Worm (Caenorhabditis elegans) whole organism, L4 larva: ENCODE measurements around the gene ZK1307.7.

ENCODE experiments used
- F26F4.8 ChIP-seq: fragments of 200-800 bp; sonication (Bioruptor generic); conservative IDR thresholded peaks from 2 replicates; pipeline ENCODE4 v1.3.6; 2022; ENCODE audit warnings: missing genetic modification characterization, missing compliant biosample characterization
- F37D6.2 ChIP-seq: sonication (generic microtip); optimal IDR thresholded peaks from 2 replicates; lab custom pipeline; 2016; ENCODE audit warnings: mild to moderate bottlenecking, missing genetic modification characterization, missing compliant biosample characterization
- F49E8.2 ChIP-seq: sonication (generic microtip); optimal IDR thresholded peaks from 2 replicates; lab custom pipeline; 2016; ENCODE audit warnings: missing compliant biosample characterization, mild to moderate bottlenecking, missing genetic modification characterization, borderline replicate concordance
- R02D3.7 ChIP-seq: fragments of 150-350 bp; sonication (generic microtip); optimal IDR thresholded peaks from 3 replicates; lab custom pipeline; 2014; ENCODE audit warnings: missing biosample characterization, missing genetic modification characterization
- T20F7.1 ChIP-seq: fragments of 200-800 bp; sonication (Bioruptor generic); optimal IDR thresholded peaks from 2 replicates; lab custom pipeline; 2018; ENCODE audit warnings: mild to moderate bottlenecking, missing genetic modification characterization, missing compliant biosample characterization
- T26A8.4 ChIP-seq: fragments of 200-800 bp; sonication (Bioruptor generic); IDR thresholded peaks from 2 replicates; pipeline ENCODE4 v1.3.6; 2022; ENCODE audit warnings: missing genetic modification characterization, missing compliant biosample characterization
- Y48G9A.11 ChIP-seq: fragments of 200-800 bp; sonication (Bioruptor generic); IDR thresholded peaks from 2 replicates; pipeline ENCODE4 v1.3.6; 2022; ENCODE audit warnings: missing genetic modification reagents, missing genetic modification characterization, missing compliant biosample characterization
- aha-1 ChIP-seq: fragments of 150-350 bp; peaks from one replicate; lab custom pipeline; 2014; ENCODE audit warnings: missing biosample characterization, missing genetic modification characterization
- ceh-28 ChIP-seq: fragments of 150-350 bp; optimal IDR thresholded peaks from 2 replicates; lab custom pipeline; 2014; ENCODE audit warnings: missing biosample characterization, missing genetic modification reagents, missing genetic modification characterization
- ceh-62 ChIP-seq: sonication (generic microtip); optimal IDR thresholded peaks from 2 replicates; lab custom pipeline; 2017; ENCODE audit warnings: missing biosample characterization, missing genetic modification characterization
- cey-2 ChIP-seq: sonication (generic microtip); optimal IDR thresholded peaks from 3 replicates; lab custom pipeline; 2017; ENCODE audit warnings: missing genetic modification characterization, mild to moderate bottlenecking, missing compliant biosample characterization, antibody characterized with exemption, borderline replicate concordance; ENCODE audit not compliant: insufficient read depth
- daf-16 ChIP-seq, 3 experiments: sonication (generic microtip); optimal IDR thresholded peaks; 2 replicates each; lab custom pipeline; 2016 to 2017; ENCODE audit warnings: missing genetic modification characterization in 3 of 3, missing genetic modification reagents in 3 of 3, mild to moderate bottlenecking in 2 of 3, missing compliant biosample characterization in 2 of 3, missing biosample characterization in 1 of 3, moderate library complexity in 1 of 3
- dpl-1 ChIP-seq: fragments of 150-350 bp; optimal IDR thresholded peaks from 2 replicates; lab custom pipeline; 2014; ENCODE audit warnings: missing biosample characterization, missing genetic modification reagents, missing genetic modification characterization
- duxl-1 ChIP-seq: sonication (generic microtip); optimal IDR thresholded peaks from 2 replicates; lab custom pipeline; 2016; ENCODE audit warnings: mild to moderate bottlenecking, missing genetic modification characterization, moderate library complexity, missing compliant biosample characterization; ENCODE audit not compliant: poor library complexity
- egl-27 ChIP-seq: sonication (generic microtip); optimal IDR thresholded peaks from 3 replicates; lab custom pipeline; 2017; ENCODE audit warnings: missing biosample characterization, missing genetic modification reagents, missing genetic modification characterization
- fkh-10 ChIP-seq: fragments of 150-350 bp; optimal IDR thresholded peaks from 2 replicates; lab custom pipeline; 2014; ENCODE audit warnings: missing biosample characterization, missing genetic modification reagents, missing genetic modification characterization
- hif-1 ChIP-seq, 2 experiments: sonication (generic microtip); optimal IDR thresholded peaks; 2 replicates each; lab custom pipeline; 2016 to 2017; ENCODE audit warnings: missing compliant biosample characterization in 2 of 2, missing genetic modification characterization in 2 of 2, missing genetic modification reagents in 2 of 2, missing genotype in 2 of 2, mild to moderate bottlenecking in 1 of 2
- lin-15B ChIP-seq: fragments of 150-350 bp; sonication (generic microtip); optimal IDR thresholded peaks from 3 replicates; lab custom pipeline; 2014; ENCODE audit warnings: missing biosample characterization, missing genetic modification characterization
- lin-29 ChIP-seq: fragments of 200-800 bp; sonication (Bioruptor generic); IDR thresholded peaks from 2 replicates; pipeline ENCODE4 v1.3.6; 2022; ENCODE audit warnings: missing genetic modification reagents, missing genetic modification characterization, missing compliant biosample characterization
- lin-39 ChIP-seq: fragments of 150-350 bp; optimal IDR thresholded peaks from 2 replicates; lab custom pipeline; 2014; ENCODE audit warnings: missing biosample characterization, missing genetic modification reagents, missing genetic modification characterization
- lsy-2 ChIP-seq, 2 experiments: fragments of 150-350 bp in 1 of 2; sonication (generic microtip) in 1 of 2; optimal IDR thresholded peaks; 2 replicates each; lab custom pipeline; 2014 to 2017; ENCODE audit warnings: missing biosample characterization in 2 of 2, missing genetic modification characterization in 2 of 2
- mdl-1 ChIP-seq, 2 experiments: fragments of 150-350 bp in 1 of 2; sonication (generic microtip) in 1 of 2; optimal IDR thresholded peaks; 2 replicates each; lab custom pipeline; 2014 to 2017; ENCODE audit warnings: missing biosample characterization in 2 of 2, missing genetic modification characterization in 2 of 2
- mes-2 ChIP-seq: sonication (generic microtip); optimal IDR thresholded peaks from 2 replicates; lab custom pipeline; 2016; ENCODE audit warnings: missing genotype, mild to moderate bottlenecking, missing genetic modification characterization, missing compliant biosample characterization; ENCODE audit not compliant: poor library complexity, severe bottlenecking
- nhr-102 ChIP-seq: sonication (generic microtip); optimal IDR thresholded peaks from 2 replicates; lab custom pipeline; 2016; ENCODE audit warnings: mild to moderate bottlenecking, missing genetic modification characterization, moderate library complexity, missing compliant biosample characterization
- nhr-11 ChIP-seq: fragments of 150-350 bp; optimal IDR thresholded peaks from 2 replicates; lab custom pipeline; 2014; ENCODE audit warnings: missing biosample characterization, missing genetic modification characterization
- nhr-25 ChIP-seq: sonication (generic microtip); optimal IDR thresholded peaks from 2 replicates; lab custom pipeline; 2017; ENCODE audit warnings: missing genetic modification characterization, mild to moderate bottlenecking, missing compliant biosample characterization, antibody characterized with exemption, moderate library complexity, borderline replicate concordance; ENCODE audit not compliant: insufficient read depth
- nhr-28 ChIP-seq: fragments of 150-350 bp; optimal IDR thresholded peaks from 2 replicates; lab custom pipeline; 2014; ENCODE audit warnings: missing biosample characterization, missing genetic modification characterization
- nhr-77 ChIP-seq: fragments of 150-350 bp; optimal IDR thresholded peaks from 2 replicates; lab custom pipeline; 2014; ENCODE audit warnings: missing biosample characterization, missing genetic modification characterization
- php-3 ChIP-seq: fragments of 200-800 bp; sonication (Bioruptor generic); IDR thresholded peaks from 2 replicates; pipeline ENCODE4 v1.3.6; 2022; ENCODE audit warnings: missing genetic modification reagents, missing genetic modification characterization, missing compliant biosample characterization
- sdz-12 ChIP-seq: fragments of 200-800 bp; sonication (Bioruptor generic); optimal IDR thresholded peaks from 2 replicates; lab custom pipeline; 2018; ENCODE audit warnings: mild to moderate bottlenecking, missing genetic modification characterization, missing compliant biosample characterization
- snpc-4 ChIP-seq: fragments of 150-350 bp; optimal IDR thresholded peaks from 2 replicates; lab custom pipeline; 2014; ENCODE audit warnings: missing biosample characterization, missing genetic modification characterization
- tra-1 ChIP-seq: fragments of 200-800 bp; sonication (Bioruptor generic); IDR thresholded peaks from 2 replicates; pipeline ENCODE4 v1.3.6; 2022; ENCODE audit warnings: missing genetic modification reagents, missing genetic modification characterization, missing compliant biosample characterization
- unc-62 ChIP-seq, 3 experiments: fragments of 150-350 bp in 1 of 3; sonication (generic microtip); optimal IDR thresholded peaks in 2 of 3; peaks in 1 of 3; 1 replicate in 1 of 3; 2 replicates in 2 of 3; lab custom pipeline; 2014 to 2017; ENCODE audit warnings: missing biosample characterization in 3 of 3, missing genetic modification characterization in 3 of 3, missing genetic modification reagents in 3 of 3, missing genotype in 1 of 3

ZK1307.7 gene

ce11 chrII:9665577-9665976 is 29.2 kb downstream of the ZK1307.7 start, which contains the start of gene ZK1320.5:
Gene ZK1320.5, minus strand, starts transcription at chrII:9665677.
- TF ChIP-seq sdz-12 (GFP tag; lab: Kevin White, UChicago) (no peak), egl-27 (tag; lab: Kevin White, UChicago) (no peak), nhr-25 (tag; lab: Kevin White, UChicago) (no peak), ceh-28 (no peak), hif-1 (tag; optimal IDR thresholded peaks at IDR 0.05; lab: Kevin White, UChicago) (no peak), lsy-2 (tag; optimal IDR thresholded peaks at IDR 0.05; lab: Kevin White, UChicago) (no peak), nhr-102 (tag; lab: Kevin White, UChicago) (no peak), unc-62 (GFP tag; optimal IDR thresholded peaks at IDR 0.05 in 1 of 2; lab: Kevin White, UChicago) (no peak), unc-62 (tag; optimal IDR thresholded peaks at IDR 0.05; lab: Kevin White, UChicago) (no peak), T26A8.4 (no peak), mdl-1 (tag; optimal IDR thresholded peaks at IDR 0.05; lab: Kevin White, UChicago) (no peak), F37D6.2 (tag; lab: Kevin White, UChicago) (no peak), mes-2 (no peak), duxl-1 (tag; lab: Kevin White, UChicago) (no peak), lin-15B (tag; lab: Kevin White, UChicago) (no peak), F26F4.8 (GFP tag; lab: Robert Waterston, UW) (no peak), ceh-62 (tag; lab: Kevin White, UChicago) (no peak)

DNA sequence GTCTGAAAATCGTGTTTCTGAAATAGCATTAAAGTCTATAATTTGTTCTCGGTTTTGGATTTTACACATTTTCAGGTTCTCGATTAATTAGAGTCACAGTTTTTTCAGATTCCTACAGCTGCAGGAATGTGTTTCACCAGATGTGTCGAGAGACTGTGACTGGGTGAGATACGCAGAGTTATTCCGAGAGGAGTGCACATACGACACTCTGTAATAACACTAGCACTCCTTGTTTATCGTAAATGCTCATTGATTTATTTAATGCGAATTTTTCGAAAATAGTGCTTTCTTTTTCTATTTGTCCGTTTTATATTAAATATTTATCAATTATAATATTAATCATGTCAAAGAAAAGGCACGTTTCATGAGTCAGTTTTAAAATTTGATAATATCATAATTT is 31.0 kb downstream of the ZK1307.7 start, which contains the start of gene ZK1320.11:
Gene ZK1320.11, plus strand, starts transcription at position 243 of the 400 bp plus-strand sequence.
- TF ChIP-seq snpc-4 (tag; lab: Kevin White, UChicago) (no peak), T20F7.1 (GFP tag; lab: Kevin White, UChicago) (peak; percentile 46), daf-16 (GFP tag; optimal IDR thresholded peaks at IDR 0.05; lab: Kevin White, UChicago) (no peak), daf-16 (tag; optimal IDR thresholded peaks at IDR 0.05; lab: Kevin White, UChicago) (peak; percentile 42), tra-1 (GFP tag; lab: Robert Waterston, UW) (no peak)

- TF ChIP-seq aha-1 (tag; lab: Kevin White, UChicago) (peak; percentile 78), dpl-1 (GFP tag; lab: Kevin White, UChicago) (peak; percentile 66), nhr-11 (tag; lab: Kevin White, UChicago) (peak; percentile 21), unc-62 (GFP tag; optimal IDR thresholded peaks at IDR 0.05 in 1 of 2; lab: Kevin White, UChicago) (peak in 1 of 2 experiments; percentile 59), unc-62 (tag; optimal IDR thresholded peaks at IDR 0.05; lab: Kevin White, UChicago) (no peak), nhr-77 (no peak), daf-16 (GFP tag; optimal IDR thresholded peaks at IDR 0.05; lab: Kevin White, UChicago) (no peak), daf-16 (tag; optimal IDR thresholded peaks at IDR 0.05; lab: Kevin White, UChicago) (peak; percentile 42), php-3 (GFP tag; lab: Robert Waterston, UW) (no peak), hif-1 (tag; optimal IDR thresholded peaks at IDR 0.05; lab: Kevin White, UChicago) (no peak), R02D3.7 (tag; lab: Kevin White, UChicago) (peak; percentile 68), Y48G9A.11 (peak; percentile 98), F49E8.2 (tag; lab: Kevin White, UChicago) (no peak), T20F7.1 (GFP tag; lab: Kevin White, UChicago) (peak; percentile 97), lsy-2 (tag; optimal IDR thresholded peaks at IDR 0.05; lab: Kevin White, UChicago) (peak in 1 of 2 experiments; percentile 82), cey-2 (tag; lab: Kevin White, UChicago) (no peak), fkh-10 (GFP tag; lab: Kevin White, UChicago) (peak; percentile 26), lin-39 (tag; lab: Kevin White, UChicago) (no peak), nhr-28 (peak; percentile 9), mes-2 (peak; percentile 60), lin-29 (GFP tag; lab: Robert Waterston, UW) (no peak), mdl-1 (tag; optimal IDR thresholded peaks at IDR 0.05; lab: Kevin White, UChicago) (no peak)
Measured at ce11 chrII:9668959-9669358, 32.6 kb downstream of the ZK1307.7 start, which contains the start of gene taf-8. Gene taf-8, plus strand, starts transcription at chrII:9669318.
